Fruit fly (Drosophila melanogaster) whole organism, adult: ENCODE measurements around the gene PK2-R2.

Experiments
- CG11617 ChIP-seq: fragments of 200-800 bp; sonication (Bioruptor generic); optimal IDR thresholded peaks from 2 replicates; lab custom pipeline; 2017; ENCODE audit warnings: mild to moderate bottlenecking, missing biosample characterization, missing genetic modification reagents, missing genetic modification characterization
- CG12768 ChIP-seq: fragments of 200-800 bp; sonication (Bioruptor generic); optimal IDR thresholded peaks from 2 replicates; lab custom pipeline; 2017; ENCODE audit warnings: missing biosample characterization, missing genetic modification characterization, mild to moderate bottlenecking, moderate library complexity, missing genetic modification reagents
- CG14711 ChIP-seq: fragments of 200-800 bp; sonication (Bioruptor generic); optimal IDR thresholded peaks from 2 replicates; lab custom pipeline; 2018; ENCODE audit warnings: missing biosample characterization, mild to moderate bottlenecking, missing genetic modification characterization, moderate library complexity
- CG1620 ChIP-seq: fragments of 200-800 bp; sonication (Bioruptor generic); optimal IDR thresholded peaks from 2 replicates; lab custom pipeline; 2016; ENCODE audit warnings: missing biosample characterization, missing genetic modification characterization
- CG5204 ChIP-seq: fragments of 200-800 bp; sonication (Bioruptor generic); optimal IDR thresholded peaks from 2 replicates; lab custom pipeline; 2016; ENCODE audit warnings: missing biosample characterization, missing genetic modification characterization
- Clk ChIP-seq: fragments of 200-800 bp; sonication (Bioruptor generic); optimal IDR thresholded peaks from 2 replicates; lab custom pipeline; 2017; ENCODE audit warnings: missing biosample characterization, missing genetic modification characterization
- Hr96 ChIP-seq: fragments of 200-800 bp; sonication (Bioruptor generic); optimal IDR thresholded peaks from 2 replicates; lab custom pipeline; 2016; ENCODE audit warnings: missing biosample characterization, missing genetic modification characterization
- Mnt ChIP-seq: fragments of 200-800 bp; sonication (Bioruptor generic); optimal IDR thresholded peaks from 2 replicates; lab custom pipeline; 2016; ENCODE audit warnings: missing biosample characterization, mild to moderate bottlenecking, missing genetic modification characterization
- bab1 ChIP-seq: fragments of 200-800 bp; sonication (Bioruptor generic); optimal IDR thresholded peaks from 3 replicates; lab custom pipeline; 2019; ENCODE audit warnings: missing biosample characterization, mild to moderate bottlenecking, missing genetic modification characterization, moderate library complexity
- cnc ChIP-seq, 2 experiments: fragments of >200 bp; optimal IDR thresholded peaks; 2 replicates each; lab custom pipeline; 2017
- pad ChIP-seq: fragments of 200-800 bp; sonication (Bioruptor generic); optimal IDR thresholded peaks from 3 replicates; lab custom pipeline; 2017; ENCODE audit warnings: missing biosample characterization, missing genetic modification characterization, mild to moderate bottlenecking, moderate library complexity, missing genetic modification reagents
- tj ChIP-seq: fragments of 200-800 bp; sonication (Bioruptor generic); optimal IDR thresholded peaks from 3 replicates; lab custom pipeline; 2017; ENCODE audit warnings: missing biosample characterization, mild to moderate bottlenecking, missing genetic modification characterization, moderate library complexity

DNA sequence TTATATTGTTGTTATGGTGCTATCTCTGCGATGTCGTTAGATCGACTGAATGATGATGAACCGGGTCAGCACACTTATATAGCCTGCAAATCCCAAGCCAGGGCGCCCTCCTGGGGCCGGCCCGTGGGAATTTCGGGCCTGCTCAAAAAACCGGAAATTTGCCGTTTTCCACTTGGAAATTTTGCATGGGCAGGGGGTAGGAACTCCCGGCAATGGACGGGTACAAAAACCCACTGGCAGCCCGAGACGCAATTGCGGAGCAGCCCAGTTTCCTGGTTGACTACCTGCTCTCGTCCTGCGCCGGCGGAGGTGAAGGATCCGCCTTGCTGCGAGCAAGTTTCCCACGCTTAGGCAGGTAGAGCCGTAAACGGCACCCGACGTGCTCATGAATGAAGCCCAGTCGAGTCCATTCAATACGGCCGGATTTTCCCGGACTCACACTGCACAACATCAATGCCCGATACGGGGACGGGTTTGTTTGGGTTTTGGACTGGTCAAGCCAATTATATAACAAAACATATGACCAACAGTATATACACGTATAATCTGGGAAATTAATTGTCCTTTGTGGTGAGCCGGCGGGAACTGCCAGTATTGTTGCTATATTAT is 40.7 kb downstream of the PK2-R2 start, which contains the start of gene wntD:
- TF ChIP-seq bab1 (GFP tag; lab: Kevin White, UChicago) (no peak), Clk (GFP tag; lab: Kevin White, UChicago) (no peak), CG1620 (GFP tag; lab: Kevin White, UChicago) (no peak), pad (GFP tag; lab: Kevin White, UChicago) (no peak), CG12768 (no peak), Mnt (no peak), tj (no peak), CG14711 (tag; lab: Kevin White, UChicago) (no peak), Hr96 (GFP tag; lab: Kevin White, UChicago) (no peak), CG5204 (GFP tag; lab: Kevin White, UChicago) (no peak), cnc (optimal IDR thresholded peaks at IDR 0.05; lab: Kevin White, UChicago) (no peak), CG11617 (GFP tag; lab: Kevin White, UChicago) (no peak)
